Fruit fly (Drosophila melanogaster): ENCODE measurements around the gene CG17195.

Gene CG17195

DNA sequence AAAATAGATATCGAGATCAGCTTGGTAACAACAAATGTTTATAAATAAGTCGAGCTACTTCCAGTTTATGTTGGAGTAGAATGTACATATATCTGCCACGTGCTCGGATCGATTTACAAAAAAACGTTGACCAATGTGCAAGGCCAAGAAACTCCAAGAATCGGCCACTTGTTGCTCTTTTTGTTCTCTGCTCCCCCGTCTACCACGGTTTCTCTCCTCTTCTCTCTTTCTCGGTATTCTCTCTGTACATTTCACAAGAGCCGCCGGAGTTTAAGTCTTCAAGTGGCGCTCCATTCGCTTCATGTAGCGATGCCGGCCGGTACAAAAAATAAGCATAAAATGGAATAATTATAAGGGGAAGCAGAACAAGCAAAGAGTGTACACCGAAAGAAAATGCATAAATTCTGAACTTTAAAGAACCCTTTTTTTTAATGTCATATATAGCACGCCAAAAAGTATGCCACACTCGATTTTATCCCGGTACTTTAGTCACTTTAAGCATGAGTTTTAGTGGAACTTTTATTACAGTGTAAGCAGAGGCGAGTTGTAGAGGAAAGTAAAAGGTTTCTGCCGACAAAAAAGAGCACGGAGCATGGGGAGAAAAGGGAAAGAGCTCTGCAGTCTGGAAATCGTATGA lies 39.1 kb downstream of the CG17195 start (continued):
- TF ChIP-seq D (optimal IDR thresholded peaks at IDR 0.05) (no peak), D (GFP tag; optimal IDR thresholded peaks at IDR 0.05) (peak; percentile 96), maf-S (GFP tag; optimal IDR thresholded peaks at IDR 0.05) (peak; percentile 90), CG8924 (tag; optimal IDR thresholded peaks at IDR 0.05) (peak; percentile 92), zen (tag; optimal IDR thresholded peaks at IDR 0.05) (peak; percentile 85), fu2 (GFP tag; optimal IDR thresholded peaks at IDR 0.05) (peak; percentile 87), al (GFP tag; IDR thresholded peaks at IDR 0.05) (peak; percentile 74), Fer2 (tag; optimal IDR thresholded peaks at IDR 0.05) (peak; percentile 44), ci (GFP tag; IDR thresholded peaks at IDR 0.05) (peak; percentile 98), Sin3A (optimal IDR thresholded peaks at IDR 0.05) (no peak), unc-4 (GFP tag; IDR thresholded peaks at IDR 0.05; ENCODE audit: partially characterized antibody) (no peak), Fer3 (tag; optimal IDR thresholded peaks at IDR 0.05) (peak; percentile 86), vfl (GFP tag; optimal IDR thresholded peaks at IDR 0.05) (peak; percentile 80), fd102C (GFP tag; optimal IDR thresholded peaks at IDR 0.05) (no peak), schlank (tag; optimal IDR thresholded peaks at IDR 0.05) (peak; percentile 55), dimm (GFP tag; IDR thresholded peaks at IDR 0.05) (peak; percentile 78), Antp (GFP tag; optimal IDR thresholded peaks at IDR 0.05) (peak; percentile 97), Hand (GFP tag; optimal IDR thresholded peaks at IDR 0.05) (peak; percentile 68), CG16863 (GFP tag; optimal IDR thresholded peaks at IDR 0.05) (peak; percentile 95), CG18262 (tag; optimal IDR thresholded peaks at IDR 0.05) (peak; percentile 96), Gug (GFP tag; IDR thresholded peaks at IDR 0.05) (peak; percentile 90), CG1529 (GFP tag; optimal IDR thresholded peaks at IDR 0.05) (peak; percentile 95), ssp (GFP tag; IDR thresholded peaks at IDR 0.05) (peak; percentile 86), tup (GFP tag; optimal IDR thresholded peaks at IDR 0.05) (peak; percentile 69), dmrt11E (tag; optimal IDR thresholded peaks at IDR 0.05) (peak; percentile 85), HHEX (GFP tag; optimal IDR thresholded peaks at IDR 0.05) (peak; percentile 86), vvl (GFP tag; IDR thresholded peaks at IDR 0.05) (peak; percentile 97), cwo (GFP tag; optimal IDR thresholded peaks at IDR 0.05) (peak; percentile 70), CG12155 (GFP tag; optimal IDR thresholded peaks at IDR 0.05) (peak; percentile 85), Rfx (GFP tag; IDR thresholded peaks at IDR 0.05) (peak; percentile 89), CG14710 (tag; optimal IDR thresholded peaks at IDR 0.05) (peak; percentile 94), tna (GFP tag; IDR thresholded peaks at IDR 0.05; ENCODE audit: partially characterized antibody) (no peak), sr (GFP tag; IDR thresholded peaks at IDR 0.05) (peak; percentile 60; the same call in 2 of the 3 replicates), CG3995 (GFP tag; optimal IDR thresholded peaks at IDR 0.05) (peak; percentile 56), CG3407 (GFP tag; optimal IDR thresholded peaks at IDR 0.05) (peak; percentile 93), her (GFP tag; optimal IDR thresholded peaks at IDR 0.05) (peak; percentile 89), CG15514 (GFP tag; optimal IDR thresholded peaks at IDR 0.05) (peak; percentile 59), CoRest (tag; optimal IDR thresholded peaks at IDR 0.05) (peak; percentile 94), CG10654 (GFP tag; optimal IDR thresholded peaks at IDR 0.05) (peak; percentile 95), CG7839 (tag; optimal IDR thresholded peaks at IDR 0.05) (peak; percentile 95), Atf3 (GFP tag; optimal IDR thresholded peaks at IDR 0.05) (peak; percentile 93), CG12071 (GFP tag; optimal IDR thresholded peaks at IDR 0.05) (peak; percentile 90), Deaf1 (tag; optimal IDR thresholded peaks at IDR 0.05) (peak; percentile 81), lbe (GFP tag; optimal IDR thresholded peaks at IDR 0.05) (peak; percentile 98), HLH4C (GFP tag; IDR thresholded peaks at IDR 0.05; ENCODE audit: partially characterized antibody) (no peak), Gsc (GFP tag; IDR thresholded peaks at IDR 0.05) (peak; percentile 87), Trl (optimal IDR thresholded peaks at IDR 0.05) (peak; percentile 59 to 72), Trl (GFP tag; optimal IDR thresholded peaks at IDR 0.05) (peak; percentile 95), CG4424 (GFP tag; optimal IDR thresholded peaks at IDR 0.05) (peak; percentile 95), tin (GFP tag; optimal IDR thresholded peaks at IDR 0.05) (peak; percentile 95), stwl (tag; optimal IDR thresholded peaks at IDR 0.05) (no peak)

Data from whole organism, embryonic.